Worm (Caenorhabditis elegans) whole organism, L4 larva: ENCODE measurements around the gene ZK637.12.

Source experiments
- egl-27 ChIP-seq: sonication (generic microtip); optimal IDR thresholded peaks from 3 replicates; lab custom pipeline; 2017; ENCODE audit warnings: missing biosample characterization, missing genetic modification reagents, missing genetic modification characterization
- lin-1 ChIP-seq: fragments of 200-800 bp; sonication (Bioruptor generic); IDR thresholded peaks from 2 replicates; pipeline ENCODE4 v1.3.6; 2022; ENCODE audit warnings: missing genetic modification reagents, missing genetic modification characterization, missing compliant biosample characterization
- nhr-48 ChIP-seq: sonication (generic microtip); optimal IDR thresholded peaks from 2 replicates; lab custom pipeline; 2016; ENCODE audit warnings: mild to moderate bottlenecking, missing genetic modification characterization, missing compliant biosample characterization
- nhr-6 ChIP-seq: fragments of 150-350 bp; optimal IDR thresholded peaks from 2 replicates; lab custom pipeline; 2014; ENCODE audit warnings: missing biosample characterization, missing genetic modification characterization
- nhr-76 ChIP-seq: fragments of 150-350 bp; optimal IDR thresholded peaks from 2 replicates; lab custom pipeline; 2014; ENCODE audit warnings: missing biosample characterization, missing genetic modification characterization
- rbr-2 ChIP-seq: sonication (generic microtip); optimal IDR thresholded peaks from 2 replicates; lab custom pipeline; 2016; ENCODE audit warnings: missing genotype, missing genetic modification characterization, missing compliant biosample characterization

DNA sequence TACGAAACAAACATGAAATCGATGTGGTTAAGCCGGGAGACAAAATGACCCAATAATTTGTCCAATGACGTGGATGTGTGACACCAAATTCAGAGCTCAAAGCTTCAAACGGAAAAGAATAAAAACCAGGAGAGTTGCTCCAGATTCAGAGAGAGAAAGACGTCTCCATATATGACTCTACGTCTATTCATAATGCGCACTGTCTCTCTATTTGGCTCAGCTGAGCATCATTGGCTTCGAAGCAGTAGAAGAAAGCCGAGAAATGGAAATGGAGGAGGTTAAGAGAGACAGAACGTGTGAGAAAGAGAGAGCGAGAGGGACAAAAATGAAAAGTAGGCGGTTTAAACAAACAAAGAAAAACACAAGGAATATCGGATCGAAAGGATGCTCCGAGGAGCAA is 37.7 kb upstream of the ZK637.12 start:
- TF ChIP-seq rbr-2 (peak; percentile 33), lin-1 (GFP tag; lab: Robert Waterston, UW) (no peak), nhr-76 (tag; lab: Kevin White, UChicago) (no peak), nhr-6 (tag; lab: Kevin White, UChicago) (no peak), egl-27 (tag; lab: Kevin White, UChicago) (no peak), nhr-48 (tag; lab: Kevin White, UChicago) (no peak)
